Worm (Caenorhabditis elegans) whole organism, young adult: ENCODE results near the gene F42A10.5.

Source experiments
- C06A6.2 ChIP-seq: fragments of 200-800 bp; sonication (Bioruptor generic); conservative IDR thresholded peaks from 2 replicates; pipeline ENCODE4 v1.3.6; 2022; ENCODE audit warnings: missing genetic modification characterization, missing compliant biosample characterization
- F49E8.2 ChIP-seq: sonication (generic microtip); optimal IDR thresholded peaks from 3 replicates; lab custom pipeline; 2017; ENCODE audit warnings: missing genetic modification characterization, mild to moderate bottlenecking, missing compliant biosample characterization, antibody characterized with exemption, moderate library complexity; ENCODE audit not compliant: insufficient read depth
- T26A5.8 ChIP-seq: sonication (generic microtip); optimal IDR thresholded peaks from 2 replicates; lab custom pipeline; 2016; ENCODE audit warnings: missing genetic modification characterization, missing compliant biosample characterization
- ama-1 ChIP-seq, 3 experiments: fragments of 150-350 bp in 1 of 3; sonication (generic microtip) in 2 of 3; optimal IDR thresholded peaks; 2 replicates each; lab custom pipeline; 2014 to 2018; ENCODE audit warnings: missing biosample characterization in 2 of 3, missing genetic modification characterization in 2 of 3, missing genetic modification reagents in 2 of 3
- lsl-1 ChIP-seq: fragments of 200-800 bp; sonication (Bioruptor generic); optimal IDR thresholded peaks from 2 replicates; lab custom pipeline; 2018; ENCODE audit warnings: mild to moderate bottlenecking, missing genetic modification characterization, moderate library complexity, missing compliant biosample characterization
- madf-10 ChIP-seq: sonication (generic microtip); optimal IDR thresholded peaks from 2 replicates; lab custom pipeline; 2016; ENCODE audit warnings: mild to moderate bottlenecking, missing genetic modification characterization, missing compliant biosample characterization
- madf-8 ChIP-seq: fragments of 200-800 bp; sonication (Bioruptor generic); conservative IDR thresholded peaks from 2 replicates; pipeline ENCODE4 v1.3.6; 2022; ENCODE audit warnings: missing genetic modification reagents, missing genetic modification characterization, missing compliant biosample characterization
- mes-4 ChIP-seq: sonication (generic microtip); optimal IDR thresholded peaks from 2 replicates; lab custom pipeline; 2016; ENCODE audit warnings: missing genotype, missing genetic modification characterization, missing compliant biosample characterization
- snpc-1.1 ChIP-seq: sonication (generic microtip); optimal IDR thresholded peaks from 2 replicates; lab custom pipeline; 2017; ENCODE audit warnings: missing genetic modification characterization, mild to moderate bottlenecking, missing compliant biosample characterization, antibody characterized with exemption, moderate library complexity, missing genotype, missing genetic modification reagents; ENCODE audit not compliant: insufficient read depth
- unc-130 ChIP-seq: sonication (generic microtip); optimal IDR thresholded peaks from 2 replicates; lab custom pipeline; 2016; ENCODE audit warnings: missing genetic modification reagents, missing genetic modification characterization, missing compliant biosample characterization
- zfh-2 ChIP-seq: fragments of 200-800 bp; sonication (Bioruptor generic); conservative IDR thresholded peaks from 2 replicates; pipeline ENCODE4 v1.3.6; 2022; ENCODE audit warnings: missing genetic modification reagents, missing genetic modification characterization, missing compliant biosample characterization
- zim-3 ChIP-seq: sonication (generic microtip); optimal IDR thresholded peaks from 2 replicates; lab custom pipeline; 2017; ENCODE audit warnings: mild to moderate bottlenecking, missing genetic modification characterization, moderate library complexity, missing compliant biosample characterization

DNA sequence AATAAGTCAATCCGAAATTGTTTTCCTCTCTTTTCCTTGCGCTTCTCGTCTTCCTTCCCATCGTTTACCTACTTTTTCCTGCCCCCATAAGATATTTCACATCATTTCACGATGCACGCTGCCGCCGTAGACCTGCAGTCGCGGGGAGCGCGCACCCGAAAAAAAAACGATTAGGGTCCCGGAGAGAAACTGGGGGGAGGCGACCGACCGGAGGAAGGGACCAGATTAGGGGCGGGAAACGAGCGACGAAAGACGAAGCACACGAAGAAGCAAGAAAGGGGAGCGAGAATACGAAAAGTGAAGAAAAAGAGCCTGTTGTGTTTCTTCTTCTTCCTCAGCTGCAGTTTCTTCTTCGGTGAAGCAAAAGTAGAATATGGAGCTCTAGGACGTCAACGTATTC is 38.1 kb downstream of the F42A10.5 start:
- no peak for TF ChIP-seq madf-10
- no peak for TF ChIP-seq mes-4 (tag; lab: Kevin White, UChicago)
- peak; percentile 96 for TF ChIP-seq zfh-2 (GFP tag; lab: Robert Waterston, UW)
- TF ChIP-seq C06A6.2 (GFP tag; lab: Robert Waterston, UW): no peak
- no peak for TF ChIP-seq lsl-1 (GFP tag; lab: Kevin White, UChicago)
- no peak for TF ChIP-seq zim-3
- TF ChIP-seq T26A5.8 (tag; lab: Kevin White, UChicago): no peak
- no peak for TF ChIP-seq madf-8 (GFP tag; lab: Robert Waterston, UW)
- TF ChIP-seq unc-130 (GFP tag; lab: Kevin White, UChicago): no peak
- no peak for TF ChIP-seq F49E8.2 (tag; lab: Kevin White, UChicago)
- TF ChIP-seq ama-1 (optimal IDR thresholded peaks at IDR 0.05; lab: Kevin White, UChicago): no peak
- no peak for TF ChIP-seq ama-1 (GFP tag; optimal IDR thresholded peaks at IDR 0.05; lab: Kevin White, UChicago)
- no peak for TF ChIP-seq snpc-1.1 (tag; lab: Kevin White, UChicago)
